Fruit fly (Drosophila melanogaster) whole organism: Measurements from ENCODE around the gene RhoGAP16F.

ENCODE experiments used
- CG8478 ChIP-seq: fragments of >200 bp; optimal IDR thresholded peaks from 2 replicates; lab custom pipeline; 2018; ENCODE audit warnings: inconsistent platforms
- EcR ChIP-seq, 2 experiments: fragments of >200 bp; optimal IDR thresholded peaks; 2 replicates each; lab custom pipeline; 2017; ENCODE audit warnings: missing biosample characterization in 2 of 2, missing genetic modification characterization in 2 of 2, missing genetic modification reagents in 2 of 2
- psq ChIP-seq: fragments of >200 bp; optimal IDR thresholded peaks from 2 replicates; lab custom pipeline; 2017
- usp ChIP-seq: fragments of >200 bp; optimal IDR thresholded peaks from 2 replicates; lab custom pipeline; 2017; ENCODE audit warnings: missing biosample characterization, missing genetic modification characterization, mixed read lengths

- no peak for TF ChIP-seq EcR (GFP tag; optimal IDR thresholded peaks at IDR 0.05; lab: Kevin White, UChicago)
- TF ChIP-seq usp: no peak
- TF ChIP-seq CG8478: no peak
- no peak for TF ChIP-seq psq (lab: Kevin White, UChicago)
These were observed 45.4 kb downstream of the RhoGAP16F start, which contains the start of gene CG43229 for dm6 chrX:18138297-18138696.
